Worm (Caenorhabditis elegans): Measurements from ENCODE around the gene F14H8.4.

The F14H8.4 gene

ce11 chrV:15002184-15002690 is 21.4 kb upstream of the F14H8.4 start, which contains the start of the genes fib-1 and mut-15 (continued):
- peak; percentile 94 for TF ChIP-seq nfya-1 (tag; optimal IDR thresholded peaks at IDR 0.05; ENCODE audit: insufficient read depth)

ce11 chrV:15004800-15005199 is 18.8 kb upstream of the F14H8.4 start, which contains the start of gene hrde-2:
Gene hrde-2 (plus strand): TSS chrV:15005100.
- TF ChIP-seq sea-2 (GFP tag; optimal IDR thresholded peaks at IDR 0.05) (no peak), snpc-4 (tag; optimal IDR thresholded peaks at IDR 0.05) (no peak), pha-4 (tag; optimal IDR thresholded peaks at IDR 0.05) (no peak), unc-62 (GFP tag; optimal IDR thresholded peaks at IDR 0.05) (no peak), tbx-2 (tag; optimal IDR thresholded peaks at IDR 0.05) (no peak), ama-1 (optimal IDR thresholded peaks at IDR 0.05) (no peak), egl-5 (tag; optimal IDR thresholded peaks at IDR 0.05) (no peak), daf-12 (tag; optimal IDR thresholded peaks at IDR 0.05) (no peak), skn-1 (tag; optimal IDR thresholded peaks at IDR 0.05) (no peak), ztf-11 (tag; optimal IDR thresholded peaks at IDR 0.05) (no peak), nfya-1 (tag; optimal IDR thresholded peaks at IDR 0.05; ENCODE audit: insufficient read depth) (no peak), fos-1 (tag; optimal IDR thresholded peaks at IDR 0.05) (no peak), nhr-23 (tag; optimal IDR thresholded peaks at IDR 0.05) (no peak), ceh-9 (tag; optimal IDR thresholded peaks at IDR 0.05) (no peak), nhr-11 (tag; optimal IDR thresholded peaks at IDR 0.05) (no peak), hmg-11 (tag; optimal IDR thresholded peaks at IDR 0.05) (no peak), nhr-77 (tag; optimal IDR thresholded peaks at IDR 0.05) (no peak)

- TF ChIP-seq ceh-9 (tag; optimal IDR thresholded peaks at IDR 0.05) (no peak), nhr-11 (tag; optimal IDR thresholded peaks at IDR 0.05) (no peak), elt-3 (tag; optimal IDR thresholded peaks at IDR 0.05) (no peak), nhr-237 (tag; optimal IDR thresholded peaks at IDR 0.05) (no peak), jun-1 (tag; optimal IDR thresholded peaks at IDR 0.05) (no peak), lsy-12 (tag; optimal IDR thresholded peaks at IDR 0.05) (no peak), egl-27 (tag; optimal IDR thresholded peaks at IDR 0.05) (no peak), zag-1 (tag; optimal IDR thresholded peaks at IDR 0.05) (no peak), unc-39 (tag; optimal IDR thresholded peaks at IDR 0.05) (no peak)
Measured at ce11 chrV:15011560-15011959, 12.1 kb upstream of the F14H8.4 start, which contains the start of gene nmr-2. Gene nmr-2 (minus strand): TSS chrV:15011660.

- TF ChIP-seq jun-1 (tag; optimal IDR thresholded peaks at IDR 0.05) (no peak), ama-1 (optimal IDR thresholded peaks at IDR 0.05) (peak; percentile 22), tbx-2 (tag; optimal IDR thresholded peaks at IDR 0.05) (no peak), elt-1 (tag; optimal IDR thresholded peaks at IDR 0.05) (peak; percentile 49), R02D3.7 (tag; optimal IDR thresholded peaks at IDR 0.05) (no peak), elt-2 (tag; optimal IDR thresholded peaks at IDR 0.05) (peak; percentile 30), aly-2 (tag; optimal IDR thresholded peaks at IDR 0.05) (no peak), daf-12 (tag; optimal IDR thresholded peaks at IDR 0.05) (no peak), nfya-1 (tag; optimal IDR thresholded peaks at IDR 0.05; ENCODE audit: insufficient read depth) (peak; percentile 10)
Measured at ce11 chrV:15012542-15013301, 10.9 kb upstream of the F14H8.4 start.

ce11 chrV:15013328-15013727 is 10.3 kb upstream of the F14H8.4 start:
- no peak for TF ChIP-seq nhr-237 (tag; optimal IDR thresholded peaks at IDR 0.05)

- TF ChIP-seq fkh-10 (GFP tag; optimal IDR thresholded peaks at IDR 0.05) (no peak), hmg-11 (tag; optimal IDR thresholded peaks at IDR 0.05) (no peak), ztf-4 (tag; optimal IDR thresholded peaks at IDR 0.05) (no peak), ceh-28 (tag; optimal IDR thresholded peaks at IDR 0.05) (no peak), nfya-1 (tag; optimal IDR thresholded peaks at IDR 0.05; ENCODE audit: insufficient read depth) (no peak), nhr-76 (tag; optimal IDR thresholded peaks at IDR 0.05) (no peak), ceh-16 (tag; optimal IDR thresholded peaks at IDR 0.05) (no peak), zag-1 (tag; optimal IDR thresholded peaks at IDR 0.05) (no peak), nhr-237 (tag; optimal IDR thresholded peaks at IDR 0.05) (no peak), nhr-23 (tag; optimal IDR thresholded peaks at IDR 0.05) (no peak), jun-1 (tag; optimal IDR thresholded peaks at IDR 0.05) (no peak), unc-62 (GFP tag; optimal IDR thresholded peaks at IDR 0.05) (no peak), lsy-12 (tag; optimal IDR thresholded peaks at IDR 0.05) (no peak), ama-1 (optimal IDR thresholded peaks at IDR 0.05) (no peak), nhr-25 (tag; optimal IDR thresholded peaks at IDR 0.05) (no peak), pha-4 (tag; optimal IDR thresholded peaks at IDR 0.05) (no peak), sea-2 (GFP tag; optimal IDR thresholded peaks at IDR 0.05) (no peak)
Measured at ce11 chrV:15014164-15014563, 9.5 kb upstream of the F14H8.4 start, which contains the start of gene obr-2. Gene obr-2 (minus strand): TSS chrV:15014264.

Data from whole organism, L3 larva.